Worm (Caenorhabditis elegans): ENCODE data around the gene suds-3.
A peak's percentile ranks its signal among the peaks of the same experiment; 100 is the strongest.

The suds-3 gene

ce11 chrV:9976138-9976537 is 45.3 kb downstream of the suds-3 start, which contains the start of gene unc-41:
unc-41 (minus strand) TSS chrV:9976238.
- TF ChIP-seq F52B5.7 (tag; optimal IDR thresholded peaks at IDR 0.05) = no peak
- no peak for TF ChIP-seq sptf-2 (GFP tag; optimal IDR thresholded peaks at IDR 0.05)
- TF ChIP-seq tbp1 (GFP tag; optimal IDR thresholded peaks at IDR 0.05) = no peak
- TF ChIP-seq lsy-27 (tag; optimal IDR thresholded peaks at IDR 0.05; ENCODE audit: borderline replicate concordance, insufficient read depth) = no peak
- TF ChIP-seq K11D2.4 (GFP tag; IDR thresholded peaks at IDR 0.05) = no peak
- TF ChIP-seq tbx-9 (tag; optimal IDR thresholded peaks at IDR 0.05; ENCODE audit: borderline replicate concordance) = no peak
- TF ChIP-seq madf-10 (tag; optimal IDR thresholded peaks at IDR 0.05) = no peak
- no peak for TF ChIP-seq pbrm-1 (GFP tag; IDR thresholded peaks at IDR 0.05)

- no peak for TF ChIP-seq repo-1 (tag; optimal IDR thresholded peaks at IDR 0.05)
- TF ChIP-seq zim-3 (tag; optimal IDR thresholded peaks at IDR 0.05) = no peak
- no peak for TF ChIP-seq F37B4.10 (GFP tag; IDR thresholded peaks at IDR 0.05)
- TF ChIP-seq ztf-3 (GFP tag; optimal IDR thresholded peaks at IDR 0.05) = no peak
- TF ChIP-seq egl-44 (GFP tag; IDR thresholded peaks at IDR 0.05) = no peak
- no peak for TF ChIP-seq nfyb-1 (GFP tag; IDR thresholded peaks at IDR 0.05)
- TF ChIP-seq efl-1 (GFP tag; optimal IDR thresholded peaks at IDR 0.05) = no peak
- TF ChIP-seq cebp-2 (GFP tag; IDR thresholded peaks at IDR 0.05) = no peak
- no peak for TF ChIP-seq F55B11.4 (tag; optimal IDR thresholded peaks at IDR 0.05; ENCODE audit: borderline replicate concordance, insufficient read depth)
- TF ChIP-seq chd-7 (tag; optimal IDR thresholded peaks at IDR 0.05) = no peak
- TF ChIP-seq zfh-2 (GFP tag; conservative IDR thresholded peaks at IDR 0.05) = no peak
Observed at ce11 chrV:9977211-9977610, 46.4 kb downstream of the suds-3 start.

- 0 out of 2 replicates have a peak, but pooled peaks have one; percentile 47 for TF ChIP-seq nfyb-1 (GFP tag; IDR thresholded peaks at IDR 0.05)
- no peak for TF ChIP-seq ztf-25 (GFP tag; IDR thresholded peaks at IDR 0.05)
- no peak for TF ChIP-seq lag-1 (GFP tag; IDR thresholded peaks at IDR 0.05)
- TF ChIP-seq dpff-1 (tag; optimal IDR thresholded peaks at IDR 0.05) = no peak
- TF ChIP-seq egl-44 (GFP tag; IDR thresholded peaks at IDR 0.05) = no peak
- TF ChIP-seq nfya-2 (GFP tag; IDR thresholded peaks at IDR 0.05) = no peak
- TF ChIP-seq nhr-120 (GFP tag; IDR thresholded peaks at IDR 0.05) = no peak
- TF ChIP-seq K11D2.4 (GFP tag; IDR thresholded peaks at IDR 0.05) = no peak
- TF ChIP-seq repo-1 (tag; optimal IDR thresholded peaks at IDR 0.05) = no peak
- TF ChIP-seq hsf-1 (GFP tag; IDR thresholded peaks at IDR 0.05) = peak; percentile 71; the same call in 1 of the 2 replicates
- TF ChIP-seq ceh-100 (GFP tag; IDR thresholded peaks at IDR 0.05) = peak; percentile 18; the same call in 1 of the 2 replicates
- no peak for TF ChIP-seq bed-1 (GFP tag; IDR thresholded peaks at IDR 0.05)
- peak in 1 of 3 experiments; percentile 34 for TF ChIP-seq lin-35 (GFP tag; optimal IDR thresholded peaks at IDR 0.05)
- peak; percentile 51 for TF ChIP-seq zfh-2 (GFP tag; conservative IDR thresholded peaks at IDR 0.05)
- TF ChIP-seq F23B12.7 (tag; optimal IDR thresholded peaks at IDR 0.05; ENCODE audit: insufficient read depth) = no peak
- no peak for TF ChIP-seq ceh-91 (GFP tag; IDR thresholded peaks at IDR 0.05)
- TF ChIP-seq sdz-38 (tag; optimal IDR thresholded peaks at IDR 0.05) = no peak
- TF ChIP-seq Y79H2A.3 (GFP tag; conservative IDR thresholded peaks at IDR 0.05) = no peak
- no peak for TF ChIP-seq snpc-1.3 (tag; optimal IDR thresholded peaks at IDR 0.05; ENCODE audit: insufficient read depth)
- TF ChIP-seq sptf-2 (GFP tag; optimal IDR thresholded peaks at IDR 0.05) = no peak
- TF ChIP-seq snpc-3.4 (tag; optimal IDR thresholded peaks at IDR 0.05) = peak; percentile 16
- no peak for TF ChIP-seq madf-8 (GFP tag; conservative IDR thresholded peaks at IDR 0.05)
- TF ChIP-seq madf-3 (GFP tag; IDR thresholded peaks at IDR 0.05) = no peak
- TF ChIP-seq snpc-1.1 (tag; optimal IDR thresholded peaks at IDR 0.05; ENCODE audit: insufficient read depth) = no peak
- TF ChIP-seq hlh-26 (GFP tag; conservative IDR thresholded peaks at IDR 0.05) = no peak
- no peak for TF ChIP-seq nhr-80 (tag; optimal IDR thresholded peaks at IDR 0.05)
- TF ChIP-seq ztf-18 (tag; optimal IDR thresholded peaks at IDR 0.05) = no peak
- no peak for TF ChIP-seq ceh-58 (GFP tag; IDR thresholded peaks at IDR 0.05)
- no peak for TF ChIP-seq hlh-12 (tag; optimal IDR thresholded peaks at IDR 0.05)
- no peak for TF ChIP-seq ztf-22 (GFP tag; optimal IDR thresholded peaks at IDR 0.05)
- TF ChIP-seq ZK185.1 (tag; optimal IDR thresholded peaks at IDR 0.05; ENCODE audit: poor library complexity, severe bottlenecking) = peak; percentile 21
- TF ChIP-seq fkh-3 (tag; optimal IDR thresholded peaks at IDR 0.05) = no peak
Observed at ce11 chrV:9978425-9978824, 47.6 kb downstream of the suds-3 start.
